Worm (Caenorhabditis elegans) whole organism, L1 larva: ENCODE data around the gene str-37.

ENCODE experiments used
- C34B4.2 ChIP-seq: sonication (generic microtip); optimal IDR thresholded peaks from 2 replicates; lab custom pipeline; 2017; ENCODE audit warnings: mild to moderate bottlenecking, missing genetic modification characterization, missing compliant biosample characterization
- F16B12.6 ChIP-seq: fragments of 150-350 bp; optimal IDR thresholded peaks from 2 replicates; lab custom pipeline; 2014; ENCODE audit warnings: missing biosample characterization, missing genetic modification characterization
- Y116A8C.19 ChIP-seq: sonication (generic microtip); optimal IDR thresholded peaks from 2 replicates; lab custom pipeline; 2016; ENCODE audit warnings: missing compliant biosample characterization, missing genetic modification characterization, borderline replicate concordance
- aha-1 ChIP-seq: fragments of 150-350 bp; optimal IDR thresholded peaks from 2 replicates; lab custom pipeline; 2014; ENCODE audit warnings: missing biosample characterization, missing genetic modification characterization
- blmp-1 ChIP-seq: fragments of 150-350 bp; optimal IDR thresholded peaks from 2 replicates; lab custom pipeline; 2014; ENCODE audit warnings: missing biosample characterization, missing genetic modification characterization
- ceh-82 ChIP-seq, 3 experiments: fragments of 150-350 bp in 1 of 3; sonication (generic microtip) in 2 of 3; optimal IDR thresholded peaks; 2 replicates each; lab custom pipeline; 2014 to 2017; ENCODE audit warnings: missing biosample characterization in 3 of 3, missing genetic modification characterization in 3 of 3
- dsc-1 ChIP-seq: sonication (generic microtip); optimal IDR thresholded peaks from 2 replicates; lab custom pipeline; 2016; ENCODE audit warnings: mild to moderate bottlenecking, missing genetic modification characterization, missing compliant biosample characterization
- efl-1 ChIP-seq, 4 experiments: fragments of 150-350 bp; optimal IDR thresholded peaks in 3 of 4; peaks in 1 of 4; 1 replicate in 1 of 4; 2 replicates in 3 of 4; lab custom pipeline; 2014; ENCODE audit warnings: missing biosample characterization in 2 of 4, missing genetic modification characterization in 2 of 4, missing genetic modification reagents in 2 of 4
- elt-2 ChIP-seq: sonication (generic microtip); optimal IDR thresholded peaks from 2 replicates; lab custom pipeline; 2016; ENCODE audit warnings: missing genetic modification characterization, mild to moderate bottlenecking, inconsistent platforms, missing compliant biosample characterization, missing genetic modification reagents
- ets-5 ChIP-seq: fragments of 200-800 bp; sonication (Bioruptor generic); IDR thresholded peaks from 2 replicates; pipeline ENCODE4 v1.3.6; 2022; ENCODE audit warnings: missing genetic modification characterization, missing compliant biosample characterization
- fos-1 ChIP-seq: fragments of 150-350 bp; optimal IDR thresholded peaks from 2 replicates; lab custom pipeline; 2014; ENCODE audit warnings: missing biosample characterization, missing genetic modification characterization
- hlh-4 ChIP-seq: sonication (generic microtip); optimal IDR thresholded peaks from 2 replicates; lab custom pipeline; 2016; ENCODE audit warnings: mild to moderate bottlenecking, missing genetic modification characterization, missing compliant biosample characterization
- hpl-2 ChIP-seq: fragments of 150-350 bp; optimal IDR thresholded peaks from 2 replicates; lab custom pipeline; 2014; ENCODE audit warnings: missing biosample characterization, missing genetic modification reagents, missing genetic modification characterization
- irx-1 ChIP-seq: sonication (generic microtip); optimal IDR thresholded peaks from 2 replicates; lab custom pipeline; 2016; ENCODE audit warnings: missing genetic modification characterization, missing compliant biosample characterization
- isw-1 ChIP-seq: fragments of 200-800 bp; sonication (Bioruptor generic); IDR thresholded peaks from 2 replicates; pipeline ENCODE4 v1.3.6; 2022; ENCODE audit warnings: missing genetic modification characterization, missing compliant biosample characterization
- lin-13 ChIP-seq: fragments of 150-350 bp; optimal IDR thresholded peaks from 2 replicates; lab custom pipeline; 2014; ENCODE audit warnings: missing biosample characterization, missing genetic modification reagents, missing genetic modification characterization
- lin-35 ChIP-seq, 2 experiments: fragments of 150-350 bp; optimal IDR thresholded peaks; 2 replicates each; lab custom pipeline; 2014; ENCODE audit warnings: missing biosample characterization in 2 of 2, missing genetic modification characterization in 2 of 2, missing genetic modification reagents in 2 of 2
- lir-3 ChIP-seq: sonication (generic microtip); optimal IDR thresholded peaks from 2 replicates; lab custom pipeline; 2016; ENCODE audit warnings: mild to moderate bottlenecking, missing genetic modification characterization, moderate library complexity, missing compliant biosample characterization; ENCODE audit not compliant: poor library complexity
- mab-9 ChIP-seq: fragments of 200-800 bp; sonication (Bioruptor generic); IDR thresholded peaks from 2 replicates; pipeline ENCODE4 v1.3.6; 2022; ENCODE audit warnings: missing genetic modification reagents, missing genetic modification characterization, missing compliant biosample characterization
- mdl-1 ChIP-seq, 2 experiments: fragments of 150-350 bp; optimal IDR thresholded peaks; 2 replicates each; lab custom pipeline; 2014 to 2017; ENCODE audit warnings: missing biosample characterization in 2 of 2, missing genetic modification characterization in 2 of 2, inconsistent platforms in 1 of 2
- nhr-11 ChIP-seq: fragments of 150-350 bp; optimal IDR thresholded peaks from 2 replicates; lab custom pipeline; 2014; ENCODE audit warnings: missing biosample characterization, missing genetic modification characterization
- nhr-12 ChIP-seq: sonication (generic microtip); optimal IDR thresholded peaks from 2 replicates; lab custom pipeline; 2017; ENCODE audit warnings: missing biosample characterization, missing genetic modification characterization
- nhr-20 ChIP-seq: sonication (generic microtip); optimal IDR thresholded peaks from 2 replicates; lab custom pipeline; 2016; ENCODE audit warnings: mild to moderate bottlenecking, missing genetic modification characterization, missing compliant biosample characterization
- nhr-237 ChIP-seq: fragments of 150-350 bp; optimal IDR thresholded peaks from 2 replicates; lab custom pipeline; 2014; ENCODE audit warnings: missing biosample characterization, missing genetic modification characterization
- nhr-28 ChIP-seq: fragments of 150-350 bp; optimal IDR thresholded peaks from 2 replicates; lab custom pipeline; 2014; ENCODE audit warnings: missing biosample characterization, missing genetic modification characterization
- nhr-84 ChIP-seq: sonication (generic microtip); optimal IDR thresholded peaks from 2 replicates; lab custom pipeline; 2017; ENCODE audit warnings: missing biosample characterization, missing genetic modification characterization
- nhr-85 ChIP-seq: sonication (generic microtip); peaks from one replicate; lab custom pipeline; 2016; ENCODE audit warnings: missing genetic modification characterization, inconsistent platforms, missing compliant biosample characterization
- pax-3 ChIP-seq: fragments of 200-800 bp; sonication (Bioruptor generic); optimal IDR thresholded peaks from 2 replicates; lab custom pipeline; 2018; ENCODE audit warnings: mild to moderate bottlenecking, missing genetic modification characterization, moderate library complexity, missing compliant biosample characterization
- pqm-1 ChIP-seq: sonication (generic microtip); optimal IDR thresholded peaks from 3 replicates; lab custom pipeline; 2017; ENCODE audit warnings: missing biosample characterization, missing genetic modification characterization
- rnt-1 ChIP-seq: sonication (generic microtip); optimal IDR thresholded peaks from 2 replicates; lab custom pipeline; 2016; ENCODE audit warnings: mild to moderate bottlenecking, missing genetic modification characterization, moderate library complexity, missing compliant biosample characterization
- skn-1 ChIP-seq: fragments of 150-350 bp; optimal IDR thresholded peaks from 2 replicates; lab custom pipeline; 2014; ENCODE audit warnings: missing biosample characterization, missing genetic modification characterization
- snpc-4 ChIP-seq: fragments of 150-350 bp; optimal IDR thresholded peaks from 2 replicates; lab custom pipeline; 2014; ENCODE audit warnings: missing biosample characterization, missing genetic modification characterization
- sox-4 ChIP-seq: sonication (generic microtip); optimal IDR thresholded peaks from 2 replicates; lab custom pipeline; 2016; ENCODE audit warnings: missing genetic modification characterization, missing compliant biosample characterization
- sup-37 ChIP-seq: fragments of 200-800 bp; sonication (Bioruptor generic); optimal IDR thresholded peaks from 2 replicates; lab custom pipeline; 2018; ENCODE audit warnings: mild to moderate bottlenecking, missing genetic modification characterization, missing compliant biosample characterization
- tbx-2 ChIP-seq: sonication (generic microtip); optimal IDR thresholded peaks from 2 replicates; lab custom pipeline; 2016; ENCODE audit warnings: missing genetic modification characterization, missing compliant biosample characterization
- tlp-1 ChIP-seq: fragments of 150-350 bp; optimal IDR thresholded peaks from 2 replicates; lab custom pipeline; 2014; ENCODE audit warnings: missing biosample characterization, missing genetic modification characterization
- unc-130 ChIP-seq: fragments of 150-350 bp; optimal IDR thresholded peaks from 2 replicates; lab custom pipeline; 2017; ENCODE audit warnings: missing biosample characterization, missing genetic modification characterization, inconsistent platforms
- unc-86 ChIP-seq: sonication (generic microtip); optimal IDR thresholded peaks from 2 replicates; lab custom pipeline; 2016; ENCODE audit warnings: missing genetic modification characterization, missing compliant biosample characterization
- unc-98 ChIP-seq: fragments of 200-800 bp; sonication (Bioruptor generic); IDR thresholded peaks from 2 replicates; pipeline ENCODE4 v1.3.6; 2022; ENCODE audit warnings: missing genetic modification characterization, missing compliant biosample characterization
- vab-15 ChIP-seq: sonication (generic microtip); optimal IDR thresholded peaks from 2 replicates; lab custom pipeline; 2017; ENCODE audit warnings: missing genotype, mild to moderate bottlenecking, missing genetic modification characterization, missing compliant biosample characterization

The str-37 gene

DNA sequence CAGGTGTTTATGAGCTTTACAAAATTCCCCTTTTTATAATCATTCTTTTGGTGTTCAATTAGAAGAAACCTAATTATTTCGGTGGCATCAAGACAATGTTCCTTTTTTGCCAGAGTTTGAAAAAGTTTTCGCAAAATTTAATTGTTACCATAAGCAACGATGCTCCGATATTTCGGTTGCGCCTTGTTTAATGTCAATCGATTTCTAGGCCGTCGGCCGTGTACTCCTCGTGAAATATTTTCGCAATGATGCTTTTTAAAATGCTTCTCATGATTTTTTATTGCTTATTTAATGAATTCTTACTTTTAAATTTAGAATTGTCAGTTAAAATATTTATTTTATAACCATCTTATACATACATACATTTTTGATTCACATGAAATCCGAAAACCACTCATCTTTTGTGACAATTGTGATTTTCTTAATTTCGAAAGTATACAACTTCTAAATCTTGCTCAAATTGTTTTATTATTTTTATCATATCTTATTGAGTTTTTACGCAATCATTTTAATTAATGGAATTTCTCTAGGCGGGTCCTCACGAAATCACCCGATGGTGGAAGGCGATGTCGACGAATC is 14.4 kb upstream of the str-37 start, which contains the start of gene C50B6.3 (continued):
- TF ChIP-seq nhr-237 (tag; lab: Kevin White, UChicago) (peak; percentile 45), vab-15 (tag; lab: Kevin White, UChicago) (peak; percentile 84), snpc-4 (tag; lab: Kevin White, UChicago) (peak; percentile 66), Y116A8C.19 (tag; lab: Kevin White, UChicago) (peak; percentile 81), rnt-1 (peak; percentile 99), isw-1 (peak; percentile 85), nhr-84 (no peak), F16B12.6 (tag; lab: Kevin White, UChicago) (peak; percentile 24), ets-5 (GFP tag; lab: Robert Waterston, UW) (no peak), lin-35 (GFP tag; optimal IDR thresholded peaks at IDR 0.05; lab: Kevin White, UChicago) (peak; percentile 85 to 86), tbx-2 (tag; lab: Kevin White, UChicago) (peak; percentile 95), elt-2 (tag; lab: Kevin White, UChicago) (peak; percentile 63), skn-1 (tag; lab: Kevin White, UChicago) (peak; percentile 66), dsc-1 (tag; lab: Kevin White, UChicago) (peak; percentile 96), ceh-82 (tag; optimal IDR thresholded peaks at IDR 0.05; lab: Kevin White, UChicago) (peak; percentile 71 to 86 (median 84)), unc-98 (GFP tag; lab: Robert Waterston, UW) (peak; percentile 73), nhr-28 (tag; lab: Kevin White, UChicago) (no peak), nhr-20 (tag; lab: Kevin White, UChicago) (peak; percentile 95), efl-1 (optimal IDR thresholded peaks at IDR 0.05; lab: Kevin White, UChicago) (peak; percentile 85 to 88), efl-1 (GFP tag; optimal IDR thresholded peaks at IDR 0.05 in 1 of 2; lab: Kevin White, UChicago) (peak; percentile 81 to 98), aha-1 (tag; lab: Kevin White, UChicago) (no peak), mdl-1 (tag; optimal IDR thresholded peaks at IDR 0.05; lab: Kevin White, UChicago) (peak in 1 of 2 experiments; percentile 58), sox-4 (tag; lab: Kevin White, UChicago) (peak; percentile 94), hpl-2 (no peak), pax-3 (peak; percentile 97), irx-1 (tag; lab: Kevin White, UChicago) (peak; percentile 91), hlh-4 (tag; lab: Kevin White, UChicago) (peak; percentile 80), mab-9 (GFP tag; lab: Robert Waterston, UW) (peak; percentile 80), fos-1 (tag; lab: Kevin White, UChicago) (peak; percentile 74), C34B4.2 (tag; lab: Kevin White, UChicago) (no peak), unc-130 (peak; percentile 84), blmp-1 (peak; percentile 71), unc-86 (tag; lab: Kevin White, UChicago) (peak; percentile 85)

ce11 chrV:13317911-13318502 is 9.6 kb upstream of the str-37 start, which contains the start of the genes col-161 and srh-18:
TSS of gene col-161 (minus strand) at chrV:13318011.
TSS of gene srh-18 (plus strand) at chrV:13318452.
- no peak for TF ChIP-seq pqm-1
- no peak for TF ChIP-seq nhr-85
- TF ChIP-seq nhr-28 (tag; lab: Kevin White, UChicago): no peak
- TF ChIP-seq nhr-11: peak; percentile 17
- TF ChIP-seq nhr-12: no peak
- no peak for TF ChIP-seq lin-13 (GFP tag; lab: Kevin White, UChicago)

- TF ChIP-seq ceh-82 (tag; optimal IDR thresholded peaks at IDR 0.05; lab: Kevin White, UChicago): no peak
- no peak for TF ChIP-seq tlp-1
- TF ChIP-seq pqm-1: no peak
- TF ChIP-seq lir-3 (tag; lab: Kevin White, UChicago): no peak
- no peak for TF ChIP-seq sup-37 (GFP tag; lab: Kevin White, UChicago)
- no peak for TF ChIP-seq efl-1 (optimal IDR thresholded peaks at IDR 0.05; lab: Kevin White, UChicago)
- peak in 1 of 2 experiments; percentile 20 for TF ChIP-seq efl-1 (GFP tag; optimal IDR thresholded peaks at IDR 0.05 in 1 of 2; lab: Kevin White, UChicago)
- no peak for TF ChIP-seq snpc-4 (tag; lab: Kevin White, UChicago)
- TF ChIP-seq nhr-20 (tag; lab: Kevin White, UChicago): no peak
Observed at ce11 chrV:13320676-13321075, 6.9 kb upstream of the str-37 start, which contains the start of gene srh-15. TSS of gene srh-15 (plus strand) at chrV:13320976.
